Worm (Caenorhabditis elegans): ENCODE data around the gene daf-31.

daf-31 gene

DNA sequence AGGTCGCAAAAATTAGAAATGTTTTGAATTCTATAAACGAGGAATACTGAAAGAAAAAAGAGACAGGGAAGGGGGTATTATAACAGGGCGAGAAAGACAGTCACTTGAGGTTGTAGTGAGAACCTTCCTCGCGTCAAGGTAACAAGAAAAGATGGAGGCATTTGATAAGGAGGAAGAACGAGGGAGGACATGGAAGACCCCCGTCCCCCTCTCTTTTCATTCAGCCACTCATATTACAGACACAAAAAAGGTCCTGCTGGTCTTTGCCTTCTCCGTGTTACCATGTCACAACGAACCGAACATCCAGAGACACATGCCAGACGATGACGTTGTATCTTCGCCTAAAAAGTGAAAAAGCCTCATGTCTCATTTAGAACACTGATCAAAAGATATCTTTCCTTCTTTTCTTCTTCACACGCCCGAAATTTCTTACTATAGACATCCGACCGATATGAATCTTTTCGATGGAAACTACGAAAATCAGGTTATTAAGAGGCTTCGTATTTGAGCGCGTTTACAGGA lies 48.7 kb upstream of the daf-31 start (continued):
- TF ChIP-seq zfp-3 (GFP tag; conservative IDR thresholded peaks at IDR 0.05) = no peak
- TF ChIP-seq mes-2 (tag; optimal IDR thresholded peaks at IDR 0.05; ENCODE audit: poor library complexity, severe bottlenecking) = no peak
- no peak for TF ChIP-seq gei-8 (GFP tag; optimal IDR thresholded peaks at IDR 0.05)
- no peak for TF ChIP-seq duxl-1 (tag; optimal IDR thresholded peaks at IDR 0.05; ENCODE audit: poor library complexity)

ce11 chrIV:8243170-8243569 lies 46.9 kb upstream of the daf-31 start:
- TF ChIP-seq skn-1 (tag; optimal IDR thresholded peaks at IDR 0.05) (no peak), D1046.2 (GFP tag; IDR thresholded peaks at IDR 0.05) (no peak), vab-7 (GFP tag; IDR thresholded peaks at IDR 0.05) (no peak), nhr-25 (tag; optimal IDR thresholded peaks at IDR 0.05; ENCODE audit: borderline replicate concordance, insufficient read depth) (no peak), aly-2 (tag; optimal IDR thresholded peaks at IDR 0.05) (no peak), zag-1 (tag; optimal IDR thresholded peaks at IDR 0.05) (no peak), tra-1 (GFP tag; IDR thresholded peaks at IDR 0.05) (no peak), egl-27 (tag; optimal IDR thresholded peaks at IDR 0.05) (no peak), hlh-30 (tag; optimal IDR thresholded peaks at IDR 0.05; ENCODE audit: insufficient read depth) (no peak), dmd-6 (GFP tag; IDR thresholded peaks at IDR 0.05) (no peak), ceh-82 (tag; optimal IDR thresholded peaks at IDR 0.05) (no peak), unc-39 (tag; optimal IDR thresholded peaks at IDR 0.05) (no peak)

- TF ChIP-seq sdz-12 (GFP tag; optimal IDR thresholded peaks at IDR 0.05) (no peak), php-3 (GFP tag; IDR thresholded peaks at IDR 0.05) (no peak), spr-3 (GFP tag; optimal IDR thresholded peaks at IDR 0.05) (no peak), dpl-1 (GFP tag; optimal IDR thresholded peaks at IDR 0.05) (no peak), lin-29 (GFP tag; IDR thresholded peaks at IDR 0.05) (no peak), lin-39 (tag; optimal IDR thresholded peaks at IDR 0.05) (no peak), pqm-1 (tag; optimal IDR thresholded peaks at IDR 0.05) (no peak), zip-2 (tag; optimal IDR thresholded peaks at IDR 0.05) (no peak), saeg-2 (GFP tag; IDR thresholded peaks at IDR 0.05) (no peak), lin-13 (GFP tag; optimal IDR thresholded peaks at IDR 0.05) (no peak), rbr-2 (tag; optimal IDR thresholded peaks at IDR 0.05) (no peak), ceh-28 (tag; optimal IDR thresholded peaks at IDR 0.05) (no peak)
These were observed 46.5 kb upstream of the daf-31 start, which contains the start of gene T09A12.8 for ce11 chrIV:8243599-8243998. Gene T09A12.8 (minus strand): TSS chrIV:8243699.

ce11 chrIV:8244112-8244511 lies 46.0 kb upstream of the daf-31 start, which contains the start of gene T09A12.1:
Gene T09A12.1 (plus strand): TSS chrIV:8244412.
- TF ChIP-seq dmd-6 (GFP tag; IDR thresholded peaks at IDR 0.05) (no peak), unc-130 (GFP tag; optimal IDR thresholded peaks at IDR 0.05) (no peak)

DNA sequence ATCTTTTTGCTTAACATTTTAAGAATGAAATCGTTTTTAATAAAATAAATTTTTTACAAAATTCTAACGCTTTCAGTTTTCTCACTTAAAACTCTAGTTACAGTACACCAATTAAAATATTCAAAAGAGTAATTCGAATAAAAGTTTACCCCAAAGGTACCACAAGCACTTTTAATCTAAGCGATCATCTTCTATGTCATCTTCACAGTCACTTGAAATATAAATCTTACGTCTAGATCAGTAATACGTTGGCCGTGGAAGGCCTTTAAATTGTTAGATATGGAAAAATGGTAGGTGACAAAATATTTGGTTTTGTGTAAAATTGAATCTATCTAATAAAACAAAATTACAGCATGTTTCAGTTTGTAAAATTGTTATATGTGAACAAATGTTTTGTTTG lies 42.7 kb upstream of the daf-31 start:
- TF ChIP-seq aha-1 (tag) (peak; percentile 31), Y48G9A.11 (GFP tag; IDR thresholded peaks at IDR 0.05) (no peak), lin-38 (GFP tag; IDR thresholded peaks at IDR 0.05) (no peak), ceh-62 (tag; optimal IDR thresholded peaks at IDR 0.05) (no peak)

DNA sequence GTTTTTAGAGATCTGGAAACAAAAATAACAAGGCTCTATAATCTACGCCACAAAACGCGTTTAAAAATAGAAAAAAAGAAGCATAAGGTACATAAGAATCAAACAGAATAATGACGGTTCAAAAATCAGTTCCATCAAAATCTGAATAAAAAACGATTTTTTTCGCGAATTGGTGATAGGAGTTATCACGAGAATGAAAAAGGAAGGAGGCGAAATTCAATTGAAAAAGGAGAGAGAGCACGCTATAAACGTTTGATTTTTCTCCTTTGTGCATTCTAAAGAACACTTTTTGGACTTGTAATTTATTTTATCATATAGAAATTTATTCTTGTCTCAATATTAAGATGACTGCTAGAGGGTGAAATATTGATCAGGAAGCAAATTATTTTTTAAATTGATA lies 38.7 kb upstream of the daf-31 start:
- TF ChIP-seq ZK337.2 (GFP tag; IDR thresholded peaks at IDR 0.05) (no peak), vab-7 (GFP tag; IDR thresholded peaks at IDR 0.05) (no peak), hlh-11 (tag; optimal IDR thresholded peaks at IDR 0.05) (peak; percentile 21), mdl-1 (tag; optimal IDR thresholded peaks at IDR 0.05) (peak in 1 of 2 experiments; percentile 45), dmd-6 (GFP tag; IDR thresholded peaks at IDR 0.05) (peak; percentile 75), tag-97 (GFP tag; IDR thresholded peaks at IDR 0.05) (no peak), pha-4 (GFP tag; IDR thresholded peaks at IDR 0.05) (no peak), pha-4 (tag; optimal IDR thresholded peaks at IDR 0.05) (no peak), duxl-1 (tag; optimal IDR thresholded peaks at IDR 0.05; ENCODE audit: poor library complexity) (no peak), sdz-12 (GFP tag; optimal IDR thresholded peaks at IDR 0.05) (no peak), dpl-1 (GFP tag; optimal IDR thresholded peaks at IDR 0.05) (no peak), mep-1 (tag; optimal IDR thresholded peaks at IDR 0.05) (peak; percentile 26), nhr-48 (tag; optimal IDR thresholded peaks at IDR 0.05) (no peak), aha-1 (tag) (no peak), D1046.2 (GFP tag; IDR thresholded peaks at IDR 0.05) (no peak), snpc-1.2 (GFP tag; IDR thresholded peaks at IDR 0.05) (no peak), nhr-77 (tag; optimal IDR thresholded peaks at IDR 0.05) (peak; percentile 6)

All from whole organism, L4 larva.